Worm (Caenorhabditis elegans) whole organism, late embryonic: ENCODE results near the gene F12A10.6.

ENCODE experiments used
- ama-1 ChIP-seq: fragments of 150-350 bp; optimal IDR thresholded peaks from 2 replicates; lab custom pipeline; 2014
- ceh-9 ChIP-seq: sonication (generic microtip); optimal IDR thresholded peaks from 2 replicates; lab custom pipeline; 2016; ENCODE audit warnings: mild to moderate bottlenecking, missing genetic modification characterization, inconsistent platforms, missing compliant biosample characterization
- che-1 ChIP-seq: sonication (generic microtip); optimal IDR thresholded peaks from 2 replicates; lab custom pipeline; 2016; ENCODE audit warnings: mild to moderate bottlenecking, missing genetic modification characterization, missing compliant biosample characterization
- dve-1 ChIP-seq: sonication (generic microtip); optimal IDR thresholded peaks from 2 replicates; lab custom pipeline; 2017; ENCODE audit warnings: antibody characterized with exemption, mild to moderate bottlenecking, missing genetic modification characterization, missing compliant biosample characterization
- fkh-10 ChIP-seq: fragments of 150-350 bp; optimal IDR thresholded peaks from 2 replicates; lab custom pipeline; 2014; ENCODE audit warnings: missing biosample characterization, missing genetic modification reagents, missing genetic modification characterization
- sox-4 ChIP-seq: sonication (generic microtip); optimal IDR thresholded peaks from 2 replicates; lab custom pipeline; 2017; ENCODE audit warnings: mild to moderate bottlenecking, missing genetic modification characterization, inconsistent platforms, missing compliant biosample characterization

DNA sequence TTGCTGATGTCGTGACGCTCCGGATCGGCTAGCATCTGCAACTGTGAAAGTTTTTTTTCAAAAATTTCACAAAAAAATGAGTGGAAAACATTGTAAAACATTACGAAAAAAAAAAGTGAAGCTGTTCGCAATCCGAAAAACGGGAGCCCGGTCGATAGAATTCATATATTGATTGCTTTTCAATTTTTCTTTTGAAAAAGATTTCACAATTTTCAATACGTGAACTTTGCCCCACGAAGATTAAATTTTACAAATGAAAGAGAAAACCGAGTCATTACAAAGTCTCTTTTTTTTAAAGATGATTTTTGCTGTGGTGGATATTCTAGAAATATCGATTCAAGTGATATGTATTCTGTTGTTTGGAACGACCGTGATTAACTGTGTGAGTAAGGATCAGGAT lies at the start of gene F12A10.6:
- TF ChIP-seq dve-1 (tag; lab: Kevin White, UChicago) (no peak), sox-4 (tag; lab: Kevin White, UChicago) (no peak), ama-1 (no peak), fkh-10 (GFP tag; lab: Kevin White, UChicago) (no peak), che-1 (tag; lab: Kevin White, UChicago) (no peak), ceh-9 (tag; lab: Kevin White, UChicago) (no peak)
